Fruit fly (Drosophila melanogaster) whole organism, embryonic: ENCODE results near the gene Agpat2.

Source experiments
- Abd-B ChIP-seq: fragments of 200-800 bp; sonication (Bioruptor generic); optimal IDR thresholded peaks from 2 replicates; lab custom pipeline; 2018; ENCODE audit warnings: missing biosample characterization, mild to moderate bottlenecking, missing genetic modification characterization, moderate library complexity
- Bdp1 ChIP-seq: fragments of 200-800 bp; sonication (Bioruptor generic); optimal IDR thresholded peaks from 3 replicates; lab custom pipeline; 2016; ENCODE audit warnings: missing biosample characterization, missing genetic modification characterization
- Bgb ChIP-seq: fragments of 200-800 bp; sonication (Bioruptor generic); IDR thresholded peaks from 2 replicates; pipeline ENCODE4 v1.3.6; 2022; ENCODE audit warnings: missing biosample characterization, missing genetic modification characterization; ENCODE audit not compliant: partially characterized antibody
- CG10267 ChIP-seq: fragments of 200-800 bp; sonication (Bioruptor generic); optimal IDR thresholded peaks from 2 replicates; lab custom pipeline; 2018; ENCODE audit warnings: missing biosample characterization, mild to moderate bottlenecking, missing genetic modification characterization, moderate library complexity
- CG10959 ChIP-seq: fragments of 200-800 bp; sonication (Bioruptor generic); IDR thresholded peaks from 2 replicates; pipeline ENCODE4 v1.3.6; 2022; ENCODE audit warnings: missing biosample characterization, missing genetic modification characterization
- CG11696 ChIP-seq: fragments of 200-800 bp; sonication (Bioruptor generic); IDR thresholded peaks from 2 replicates; pipeline ENCODE4 v1.3.6; 2022; ENCODE audit warnings: missing biosample characterization, missing genetic modification characterization
- CG12299 ChIP-seq: fragments of 200-800 bp; sonication (Bioruptor generic); optimal IDR thresholded peaks from 2 replicates; lab custom pipeline; 2018; ENCODE audit warnings: missing biosample characterization, mild to moderate bottlenecking, missing genetic modification characterization
- CG1233 ChIP-seq: fragments of 200-800 bp; sonication (Bioruptor generic); optimal IDR thresholded peaks from 4 replicates; lab custom pipeline; 2018; ENCODE audit warnings: missing biosample characterization, mild to moderate bottlenecking, missing genetic modification characterization
- CG13624 ChIP-seq: fragments of 200-800 bp; sonication (Bioruptor generic); optimal IDR thresholded peaks from 2 replicates; lab custom pipeline; 2016; ENCODE audit warnings: missing biosample characterization, missing genetic modification characterization
- CG15269 ChIP-seq: fragments of 200-800 bp; sonication (Bioruptor generic); optimal IDR thresholded peaks from 2 replicates; lab custom pipeline; 2018; ENCODE audit warnings: missing biosample characterization, mild to moderate bottlenecking, missing genetic modification characterization, moderate library complexity
- CG1602 ChIP-seq: fragments of 200-800 bp; sonication (Bioruptor generic); optimal IDR thresholded peaks from 3 replicates; lab custom pipeline; 2016; ENCODE audit warnings: missing biosample characterization, missing genetic modification characterization
- CG16815 ChIP-seq: fragments of 200-800 bp; sonication (Bioruptor generic); optimal IDR thresholded peaks from 3 replicates; lab custom pipeline; 2017; ENCODE audit warnings: missing biosample characterization, mild to moderate bottlenecking, missing genetic modification characterization
- CG30431 ChIP-seq: fragments of 200-800 bp; sonication (Bioruptor generic); optimal IDR thresholded peaks from 2 replicates; lab custom pipeline; 2017; ENCODE audit warnings: missing biosample characterization, missing genetic modification characterization
- CG31441 ChIP-seq: fragments of 200-800 bp; sonication (Bioruptor generic); IDR thresholded peaks from 2 replicates; pipeline ENCODE4 v1.3.6; 2022; ENCODE audit warnings: missing biosample characterization, missing genetic modification characterization
- CG42726 ChIP-seq: fragments of 200-800 bp; sonication (Bioruptor generic); IDR thresholded peaks from 2 replicates; pipeline ENCODE4 v1.3.6; 2022; ENCODE audit warnings: missing biosample characterization, missing genetic modification characterization; ENCODE audit not compliant: partially characterized antibody
- CG7745 ChIP-seq: fragments of 200-800 bp; sonication (Bioruptor generic); optimal IDR thresholded peaks from 2 replicates; lab custom pipeline; 2018; ENCODE audit warnings: missing biosample characterization, mild to moderate bottlenecking, missing genetic modification characterization, moderate library complexity
- CG8478 ChIP-seq: fragments of >200 bp; optimal IDR thresholded peaks from 2 replicates; lab custom pipeline; 2018
- Dbx ChIP-seq: fragments of 200-800 bp; sonication (Bioruptor generic); IDR thresholded peaks from 3 replicates; pipeline ENCODE4 v1.3.6; 2022; ENCODE audit warnings: missing biosample characterization, missing genetic modification characterization
- Deaf1 ChIP-seq: fragments of 200-800 bp; optimal IDR thresholded peaks from 3 replicates; lab custom pipeline; 2019; ENCODE audit warnings: missing biosample characterization, mild to moderate bottlenecking, missing genetic modification characterization, moderate library complexity
- Ets97D ChIP-seq: fragments of 200-800 bp; sonication (Bioruptor generic); optimal IDR thresholded peaks from 3 replicates; lab custom pipeline; 2016; ENCODE audit warnings: missing biosample characterization, missing genetic modification characterization
- HLH4C ChIP-seq: fragments of 200-800 bp; sonication (Bioruptor generic); IDR thresholded peaks from 3 replicates; pipeline ENCODE4 v1.3.6; 2022; ENCODE audit warnings: missing biosample characterization, missing genetic modification characterization; ENCODE audit not compliant: partially characterized antibody
- HLH54F ChIP-seq: fragments of 200-800 bp; sonication (Bioruptor generic); optimal IDR thresholded peaks from 3 replicates; lab custom pipeline; 2016; ENCODE audit warnings: missing biosample characterization, missing genetic modification characterization
- Lhr ChIP-seq: fragments of 200-800 bp; sonication (Bioruptor generic); optimal IDR thresholded peaks from 3 replicates; lab custom pipeline; 2017; ENCODE audit warnings: mild to moderate bottlenecking, missing biosample characterization, missing genetic modification reagents, missing genetic modification characterization
- Lim3 ChIP-seq: fragments of 200-800 bp; sonication (Bioruptor generic); IDR thresholded peaks from 2 replicates; pipeline ENCODE4 v1.3.6; 2022; ENCODE audit warnings: missing biosample characterization, missing genetic modification characterization
- NfI ChIP-seq: fragments of 200-800 bp; sonication (Bioruptor generic); optimal IDR thresholded peaks from 3 replicates; lab custom pipeline; 2018; ENCODE audit warnings: missing biosample characterization, mild to moderate bottlenecking, missing genetic modification characterization, moderate library complexity
- Poxn ChIP-seq: fragments of 200-800 bp; sonication (Bioruptor generic); IDR thresholded peaks from 2 replicates; pipeline ENCODE4 v1.3.6; 2022; ENCODE audit warnings: missing biosample characterization, missing genetic modification characterization
- Rfx ChIP-seq: fragments of 200-800 bp; sonication (Bioruptor generic); IDR thresholded peaks from 2 replicates; pipeline ENCODE4 v1.3.6; 2022; ENCODE audit warnings: missing biosample characterization, missing genetic modification characterization
- Sox102F ChIP-seq: fragments of 200-800 bp; sonication (Bioruptor generic); optimal IDR thresholded peaks from 2 replicates; lab custom pipeline; 2018; ENCODE audit warnings: missing biosample characterization, mild to moderate bottlenecking, missing genetic modification characterization, moderate library complexity
- Ssrp ChIP-seq: fragments of 200-800 bp; sonication (Bioruptor generic); optimal IDR thresholded peaks from 2 replicates; lab custom pipeline; 2018; ENCODE audit warnings: missing biosample characterization, mild to moderate bottlenecking, missing genetic modification characterization, moderate library complexity
- TFAM ChIP-seq: fragments of 200-800 bp; sonication (Bioruptor generic); optimal IDR thresholded peaks from 2 replicates; lab custom pipeline; 2017; ENCODE audit warnings: missing biosample characterization, missing genetic modification characterization, inconsistent platforms
- Trl ChIP-seq, 3 experiments: fragments of >200 bp in 2 of 3; fragments of 200-800 bp in 1 of 3; sonication (Bioruptor generic) in 1 of 3; optimal IDR thresholded peaks; 2 replicates in 1 of 3; 3 replicates in 2 of 3; lab custom pipeline; 2016 to 2017; ENCODE audit warnings: missing biosample characterization in 1 of 3, missing genetic modification characterization in 1 of 3
- al ChIP-seq: fragments of 200-800 bp; sonication (Bioruptor generic); IDR thresholded peaks from 2 replicates; pipeline ENCODE4 v1.3.6; 2022; ENCODE audit warnings: missing biosample characterization, missing genetic modification characterization
- bbx ChIP-seq: fragments of 200-800 bp; sonication (Bioruptor generic); IDR thresholded peaks from 2 replicates; pipeline ENCODE4 v1.3.6; 2022; ENCODE audit warnings: missing biosample characterization, missing genetic modification characterization; ENCODE audit not compliant: partially characterized antibody
- croc ChIP-seq: fragments of 200-800 bp; sonication (Bioruptor generic); conservative IDR thresholded peaks from 3 replicates; pipeline ENCODE4 v1.3.6; 2022; ENCODE audit warnings: missing biosample characterization, missing genetic modification characterization
- disco-r ChIP-seq: fragments of 200-800 bp; sonication (Bioruptor generic); optimal IDR thresholded peaks from 2 replicates; lab custom pipeline; 2016; ENCODE audit warnings: missing biosample characterization, missing genetic modification characterization
- fd64A ChIP-seq: fragments of 200-800 bp; sonication (Bioruptor generic); optimal IDR thresholded peaks from 3 replicates; lab custom pipeline; 2018; ENCODE audit warnings: missing biosample characterization, mild to moderate bottlenecking, missing genetic modification characterization
- gcm2 ChIP-seq: fragments of 200-800 bp; sonication (Bioruptor generic); optimal IDR thresholded peaks from 2 replicates; lab custom pipeline; 2016; ENCODE audit warnings: missing biosample characterization, missing genetic modification characterization
- grau ChIP-seq: fragments of 200-800 bp; optimal IDR thresholded peaks from 3 replicates; lab custom pipeline; 2019; ENCODE audit warnings: missing biosample characterization, mild to moderate bottlenecking, missing genetic modification characterization, moderate library complexity
- grn ChIP-seq: fragments of 200-800 bp; sonication (Bioruptor generic); optimal IDR thresholded peaks from 3 replicates; lab custom pipeline; 2017; ENCODE audit warnings: missing biosample characterization, missing genetic modification characterization
- gsb ChIP-seq: fragments of 200-800 bp; sonication (Bioruptor generic); IDR thresholded peaks from 2 replicates; pipeline ENCODE4 v1.3.6; 2022; ENCODE audit warnings: missing biosample characterization, missing genetic modification characterization
- gt ChIP-seq: fragments of 200-800 bp; sonication (Bioruptor generic); IDR thresholded peaks from 2 replicates; pipeline ENCODE4 v1.3.6; 2022; ENCODE audit warnings: missing biosample characterization, missing genetic modification characterization
- hb ChIP-seq: fragments of 200-800 bp; sonication (Bioruptor generic); IDR thresholded peaks from 3 replicates; pipeline ENCODE4 v1.3.6; 2022; ENCODE audit warnings: missing biosample characterization, missing genetic modification characterization; ENCODE audit not compliant: partially characterized antibody
- hbn ChIP-seq: fragments of 200-800 bp; sonication (Bioruptor generic); IDR thresholded peaks from 2 replicates; pipeline ENCODE4 v1.3.6; 2022; ENCODE audit warnings: missing biosample characterization, missing genetic modification characterization; ENCODE audit not compliant: partially characterized antibody
- jigr1 ChIP-seq: fragments of 200-800 bp; sonication (Bioruptor generic); IDR thresholded peaks from 3 replicates; pipeline ENCODE4 v1.3.6; 2022; ENCODE audit warnings: missing biosample characterization, missing genetic modification characterization
- mam ChIP-seq: fragments of 200-800 bp; sonication (Bioruptor generic); optimal IDR thresholded peaks from 3 replicates; lab custom pipeline; 2016; ENCODE audit warnings: missing biosample characterization, missing genetic modification characterization
- mirr ChIP-seq: fragments of 200-800 bp; sonication (Bioruptor generic); optimal IDR thresholded peaks from 3 replicates; lab custom pipeline; 2018; ENCODE audit warnings: missing biosample characterization, mild to moderate bottlenecking, missing genetic modification characterization
- salm ChIP-seq: fragments of 200-800 bp; sonication (Bioruptor generic); optimal IDR thresholded peaks from 2 replicates; lab custom pipeline; 2018; ENCODE audit warnings: missing biosample characterization, mild to moderate bottlenecking, missing genetic modification characterization
- schlank ChIP-seq: fragments of 200-800 bp; sonication (Bioruptor generic); optimal IDR thresholded peaks from 2 replicates; lab custom pipeline; 2018; ENCODE audit warnings: missing biosample characterization, mild to moderate bottlenecking, missing genetic modification characterization
- sna ChIP-seq: fragments of 200-800 bp; sonication (Bioruptor generic); IDR thresholded peaks from 2 replicates; pipeline ENCODE4 v1.3.6; 2022; ENCODE audit warnings: missing biosample characterization, missing genetic modification characterization; ENCODE audit not compliant: partially characterized antibody
- sug ChIP-seq: fragments of 200-800 bp; optimal IDR thresholded peaks from 2 replicates; lab custom pipeline; 2019; ENCODE audit warnings: missing biosample characterization, mild to moderate bottlenecking, missing genetic modification characterization, moderate library complexity
- vfl ChIP-seq: fragments of 200-800 bp; sonication (Bioruptor generic); optimal IDR thresholded peaks from 2 replicates; lab custom pipeline; 2016; ENCODE audit warnings: missing biosample characterization, missing genetic modification characterization

Agpat2 gene

DNA sequence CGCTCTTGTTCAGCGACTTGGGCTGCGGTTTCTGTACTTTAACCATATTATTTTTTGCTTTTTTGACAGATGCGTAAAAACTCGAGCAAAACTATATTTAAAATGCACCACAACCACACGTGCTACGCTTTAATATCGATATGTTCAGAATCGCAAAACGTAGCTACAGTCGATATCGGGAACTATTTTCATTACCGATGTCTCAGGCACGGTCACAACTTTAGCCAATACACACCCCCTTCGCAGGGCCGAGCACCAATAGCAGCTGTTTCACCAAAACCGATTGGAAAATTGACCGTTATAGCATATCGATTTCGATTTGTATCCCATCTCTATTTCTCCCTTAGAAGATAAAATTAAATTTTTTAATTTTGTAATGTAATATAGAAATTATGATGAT lies 47.9 kb upstream of the Agpat2 start, which contains the start of gene CG13096 (continued):
- TF ChIP-seq gt (no peak), CG15269 (tag; lab: Kevin White, UChicago) (no peak), Lim3 (no peak), CG16815 (GFP tag; lab: Kevin White, UChicago) (no peak), Trl (optimal IDR thresholded peaks at IDR 0.05; lab: Kevin White, UChicago) (no peak), Trl (GFP tag; optimal IDR thresholded peaks at IDR 0.05; lab: Kevin White, UChicago) (no peak), gcm2 (GFP tag; lab: Kevin White, UChicago) (no peak), CG10267 (tag; lab: Kevin White, UChicago) (peak; percentile 74), Abd-B (GFP tag; lab: Kevin White, UChicago) (peak; percentile 55), sna (GFP tag; lab: Robert Waterston, UW) (peak; percentile 99), croc (no peak), Bgb (GFP tag; lab: Robert Waterston, UW) (peak; percentile 99), bbx (GFP tag; lab: Robert Waterston, UW) (peak; percentile 99), mam (GFP tag; lab: Kevin White, UChicago) (peak; percentile 41), CG1602 (GFP tag; lab: Kevin White, UChicago) (no peak), sug (no peak), hbn (GFP tag; lab: Robert Waterston, UW) (peak; percentile 99), vfl (GFP tag; lab: Kevin White, UChicago) (no peak), Bdp1 (GFP tag; lab: Kevin White, UChicago) (peak; percentile 27), Rfx (peak; percentile 66), CG13624 (GFP tag; lab: Kevin White, UChicago) (peak; percentile 73), Dbx (GFP tag; lab: Robert Waterston, UW) (peak; percentile 52; the same call in 1 of the 3 replicates), gsb (no peak), hb (GFP tag; lab: Robert Waterston, UW) (peak; percentile 98), CG42726 (GFP tag; lab: Robert Waterston, UW) (peak; percentile 98), grau (tag; lab: Kevin White, UChicago) (no peak), fd64A (GFP tag; lab: Kevin White, UChicago) (no peak), CG10959 (GFP tag; lab: Robert Waterston, UW) (no peak), Ssrp (tag; lab: Kevin White, UChicago) (no peak), HLH54F (no peak), salm (tag; lab: Kevin White, UChicago) (no peak), HLH4C (GFP tag; lab: Robert Waterston, UW) (peak; percentile 98), Sox102F (no peak), CG31441 (GFP tag; lab: Robert Waterston, UW) (no peak; the same call in 1 of the 2 replicates), Deaf1 (tag; lab: Kevin White, UChicago) (peak; percentile 22), CG8478 (lab: Kevin White, UChicago) (no peak), schlank (tag; lab: Kevin White, UChicago) (no peak), mirr (GFP tag; lab: Kevin White, UChicago) (no peak), CG30431 (GFP tag; lab: Kevin White, UChicago) (no peak), CG1233 (no peak), jigr1 (GFP tag; lab: Robert Waterston, UW) (no peak), disco-r (GFP tag; lab: Kevin White, UChicago) (no peak), al (GFP tag; lab: Robert Waterston, UW) (peak; percentile 17; the same call in 1 of the 2 replicates), TFAM (GFP tag; lab: Kevin White, UChicago) (no peak), Poxn (GFP tag; lab: Robert Waterston, UW) (no peak), Ets97D (GFP tag; lab: Kevin White, UChicago) (peak; percentile 91), grn (GFP tag; lab: Kevin White, UChicago) (no peak), NfI (GFP tag; lab: Kevin White, UChicago) (no peak), CG11696 (GFP tag; lab: Robert Waterston, UW) (no peak), Lhr (peak; percentile 77), CG7745 (tag; lab: Kevin White, UChicago) (no peak), CG12299 (no peak)
